Worm (Caenorhabditis elegans): Measurements from ENCODE around the gene T10B5.8.

Gene T10B5.8

ce11 chrV:1871768-1872296 is 30.0 kb downstream of the T10B5.8 start, which contains the start of the genes T10B5.4 and cct-7 (continued):
- 0 out of 2 replicates have a peak, but pooled peaks have one; percentile 45 for TF ChIP-seq php-3 (GFP tag; IDR thresholded peaks at IDR 0.05)
- no peak for TF ChIP-seq ama-1 (optimal IDR thresholded peaks at IDR 0.05)
- TF ChIP-seq lin-29 (GFP tag; IDR thresholded peaks at IDR 0.05), result no peak
- TF ChIP-seq mes-2 (tag; optimal IDR thresholded peaks at IDR 0.05; ENCODE audit: poor library complexity, severe bottlenecking), result peak; percentile 96
- peak; percentile 9 for TF ChIP-seq snpc-4 (tag; optimal IDR thresholded peaks at IDR 0.05)
- TF ChIP-seq nhr-10 (tag; optimal IDR thresholded peaks at IDR 0.05), result no peak
- no peak for TF ChIP-seq R02D3.7 (tag; optimal IDR thresholded peaks at IDR 0.05)
- no peak for TF ChIP-seq mxl-2 (GFP tag; conservative IDR thresholded peaks at IDR 0.05)
- TF ChIP-seq fos-1 (tag; optimal IDR thresholded peaks at IDR 0.05), result no peak
- peak; percentile 80 for TF ChIP-seq T20F7.1 (GFP tag; optimal IDR thresholded peaks at IDR 0.05)
- TF ChIP-seq mdt-29 (GFP tag; IDR thresholded peaks at IDR 0.05), result peak; percentile 67
- TF ChIP-seq set-16 (GFP tag; IDR thresholded peaks at IDR 0.05), result peak; percentile 66
- TF ChIP-seq nhr-77 (tag; optimal IDR thresholded peaks at IDR 0.05), result peak; percentile 90
- TF ChIP-seq aha-1 (tag), result peak; percentile 98
- peak; percentile 98 for TF ChIP-seq fkh-10 (GFP tag; optimal IDR thresholded peaks at IDR 0.05)
- peak; percentile 25 for TF ChIP-seq nhr-48 (tag; optimal IDR thresholded peaks at IDR 0.05)
- TF ChIP-seq ceh-20 (GFP tag; IDR thresholded peaks at IDR 0.05), result peak; percentile 70; the same call in 1 of the 2 replicates
- TF ChIP-seq hif-1 (tag; optimal IDR thresholded peaks at IDR 0.05), result peak in 1 of 2 experiments; percentile 90
- 0 out of 2 replicates have a peak, but pooled peaks have one; percentile 55 for TF ChIP-seq D1046.2 (GFP tag; IDR thresholded peaks at IDR 0.05)
- peak; percentile 80 for TF ChIP-seq hlh-11 (tag; optimal IDR thresholded peaks at IDR 0.05)
- no peak for TF ChIP-seq snpc-1.2 (GFP tag; IDR thresholded peaks at IDR 0.05)
- TF ChIP-seq pqm-1 (tag; optimal IDR thresholded peaks at IDR 0.05), result peak; percentile 36
- TF ChIP-seq F49E8.2 (tag; optimal IDR thresholded peaks at IDR 0.05; ENCODE audit: borderline replicate concordance), result peak; percentile 61
- TF ChIP-seq arid-1 (GFP tag; conservative IDR thresholded peaks at IDR 0.05), result peak; percentile 76
- peak; percentile 92 for TF ChIP-seq rbr-2 (tag; optimal IDR thresholded peaks at IDR 0.05)
- peak; percentile 59; the same call in 1 of the 2 replicates for TF ChIP-seq saeg-2 (GFP tag; IDR thresholded peaks at IDR 0.05)
- peak; percentile 92 for TF ChIP-seq lin-13 (GFP tag; optimal IDR thresholded peaks at IDR 0.05)
- TF ChIP-seq ceh-82 (tag; optimal IDR thresholded peaks at IDR 0.05), result no peak
- TF ChIP-seq lin-39 (tag; optimal IDR thresholded peaks at IDR 0.05), result no peak
- TF ChIP-seq aly-2 (tag; optimal IDR thresholded peaks at IDR 0.05), result no peak
- TF ChIP-seq tag-97 (GFP tag; IDR thresholded peaks at IDR 0.05), result no peak
- TF ChIP-seq dmd-6 (GFP tag; IDR thresholded peaks at IDR 0.05), result peak; percentile 78
- no peak for TF ChIP-seq dmd-9 (GFP tag; IDR thresholded peaks at IDR 0.05)
- no peak for TF ChIP-seq spr-3 (GFP tag; optimal IDR thresholded peaks at IDR 0.05)
- TF ChIP-seq unc-130 (GFP tag; optimal IDR thresholded peaks at IDR 0.05), result peak; percentile 89
- TF ChIP-seq dmd-8 (GFP tag; IDR thresholded peaks at IDR 0.05), result no peak
- peak; percentile 80 for TF ChIP-seq egl-43 (GFP tag; IDR thresholded peaks at IDR 0.05)
- no peak for TF ChIP-seq lir-3 (tag; optimal IDR thresholded peaks at IDR 0.05)
- TF ChIP-seq ceh-28 (tag; optimal IDR thresholded peaks at IDR 0.05), result no peak
- peak; percentile 82 for TF ChIP-seq dpl-1 (GFP tag; optimal IDR thresholded peaks at IDR 0.05)
- TF ChIP-seq mxl-3 (GFP tag; optimal IDR thresholded peaks at IDR 0.05), result peak; percentile 84
- TF ChIP-seq madf-9 (GFP tag; conservative IDR thresholded peaks at IDR 0.05), result no peak
- TF ChIP-seq madf-5 (GFP tag; IDR thresholded peaks at IDR 0.05), result 0 out of 4 replicates have a peak, but pooled peaks of 1 of the 2 experiments have one; percentile 32
- no peak for TF ChIP-seq Y105C5A.15 (GFP tag; IDR thresholded peaks at IDR 0.05)
- TF ChIP-seq nhr-102 (tag; optimal IDR thresholded peaks at IDR 0.05), result peak; percentile 22
- no peak for TF ChIP-seq gei-8 (GFP tag; optimal IDR thresholded peaks at IDR 0.05)
- peak; percentile 65 for TF ChIP-seq tra-1 (GFP tag; IDR thresholded peaks at IDR 0.05)
- peak; percentile 60; the same call in 1 of the 2 replicates for TF ChIP-seq ceh-44 (GFP tag; IDR thresholded peaks at IDR 0.05)
- TF ChIP-seq F26F4.8 (GFP tag; conservative IDR thresholded peaks at IDR 0.05), result no peak
- no peak for TF ChIP-seq ces-1 (GFP tag; optimal IDR thresholded peaks at IDR 0.05)
- peak; percentile 28 for TF ChIP-seq zfp-2 (tag; optimal IDR thresholded peaks at IDR 0.05)
